Fruit fly (Drosophila melanogaster) whole organism, wandering third instar larva: Measurements from ENCODE around the gene CG14013.

Source experiments
- Abd-B ChIP-seq: fragments of >200 bp; optimal IDR thresholded peaks from 2 replicates; lab custom pipeline; 2017; ENCODE audit warnings: missing biosample characterization, missing genetic modification characterization
- CG32264 ChIP-seq: fragments of 200-800 bp; sonication (Bioruptor generic); optimal IDR thresholded peaks from 2 replicates; lab custom pipeline; 2016; ENCODE audit warnings: missing biosample characterization, missing genetic modification characterization
- CG9705 ChIP-seq: fragments of 200-800 bp; sonication (Bioruptor generic); optimal IDR thresholded peaks from 2 replicates; lab custom pipeline; 2018; ENCODE audit warnings: missing biosample characterization, mild to moderate bottlenecking, missing genetic modification characterization
- CrebA ChIP-seq: fragments of 200-800 bp; sonication (Bioruptor generic); optimal IDR thresholded peaks from 2 replicates; lab custom pipeline; 2016; ENCODE audit warnings: missing biosample characterization, mild to moderate bottlenecking, missing genetic modification characterization, borderline replicate concordance
- Dfd ChIP-seq: fragments of >200 bp; optimal IDR thresholded peaks from 2 replicates; lab custom pipeline; 2017; ENCODE audit warnings: missing biosample characterization, missing genetic modification characterization
- Dif ChIP-seq: fragments of 200-275, 200-300 bp; sonication (Bioruptor generic); optimal IDR thresholded peaks from 2 replicates; lab custom pipeline; 2018; ENCODE audit warnings: missing biosample characterization, missing genetic modification characterization; ENCODE audit not compliant: partially characterized antibody
- GATAd ChIP-seq: sonication (Bioruptor generic); optimal IDR thresholded peaks from 2 replicates; lab custom pipeline; 2016; ENCODE audit warnings: missing biosample characterization, missing genetic modification characterization
- HLH106 ChIP-seq: fragments of 200-800 bp; optimal IDR thresholded peaks from 3 replicates; lab custom pipeline; 2019; ENCODE audit warnings: missing biosample characterization, mild to moderate bottlenecking, missing genetic modification characterization, moderate library complexity
- Hnf4 ChIP-seq: fragments of 200-800 bp; sonication (Bioruptor generic); optimal IDR thresholded peaks from 2 replicates; lab custom pipeline; 2016; ENCODE audit warnings: missing biosample characterization, mild to moderate bottlenecking, missing genetic modification characterization
- Hr78 ChIP-seq: fragments of >200 bp; optimal IDR thresholded peaks from 2 replicates; lab custom pipeline; 2017; ENCODE audit warnings: missing biosample characterization, missing genetic modification characterization
- Hr83 ChIP-seq: fragments of 200-300 bp; sonication (Bioruptor generic); optimal IDR thresholded peaks from 2 replicates; lab custom pipeline; 2016; ENCODE audit warnings: missing biosample characterization, mild to moderate bottlenecking, missing genetic modification characterization, moderate library complexity; ENCODE audit not compliant: poor library complexity, severe bottlenecking
- Jra ChIP-seq: sonication (Bioruptor generic); optimal IDR thresholded peaks from 2 replicates; lab custom pipeline; 2016; ENCODE audit warnings: missing biosample characterization, missing genetic modification characterization
- Mio ChIP-seq: sonication (Bioruptor generic); optimal IDR thresholded peaks from 2 replicates; lab custom pipeline; 2016; ENCODE audit warnings: missing biosample characterization, missing genetic modification characterization
- Myc ChIP-seq: fragments of >200 bp; optimal IDR thresholded peaks from 2 replicates; lab custom pipeline; 2017
- N ChIP-seq: fragments of >200 bp; optimal IDR thresholded peaks from 2 replicates; lab custom pipeline; 2018; ENCODE audit warnings: missing biosample characterization, missing external identifiers, missing genetic modification characterization
- OdsH ChIP-seq: fragments of 200-800 bp; sonication (Bioruptor generic); optimal IDR thresholded peaks from 2 replicates; lab custom pipeline; 2016; ENCODE audit warnings: missing biosample characterization, mild to moderate bottlenecking, missing genetic modification characterization
- Rel ChIP-seq, 2 experiments: fragments of 200-800 bp; sonication (Bioruptor generic) in 1 of 2; optimal IDR thresholded peaks; 2 replicates in 1 of 2; 3 replicates in 1 of 2; lab custom pipeline; 2016 to 2019; ENCODE audit warnings: mild to moderate bottlenecking in 2 of 2, missing biosample characterization in 2 of 2, missing genetic modification characterization in 2 of 2, moderate library complexity in 1 of 2
- Sp1 ChIP-seq: fragments of 200-800 bp; sonication (Bioruptor generic); optimal IDR thresholded peaks from 3 replicates; lab custom pipeline; 2019; ENCODE audit warnings: missing biosample characterization, mild to moderate bottlenecking, missing genetic modification characterization, moderate library complexity
- Vsx2 ChIP-seq: fragments of 200-300, 225-300 bp; sonication (Bioruptor generic); optimal IDR thresholded peaks from 2 replicates; lab custom pipeline; 2018; ENCODE audit warnings: missing biosample characterization, missing genetic modification characterization; ENCODE audit not compliant: partially characterized antibody
- br ChIP-seq: fragments of 200-800 bp; sonication (Bioruptor generic); optimal IDR thresholded peaks from 2 replicates; lab custom pipeline; 2016; ENCODE audit warnings: missing biosample characterization, missing genetic modification characterization
- brk ChIP-seq: fragments of 200-800 bp; sonication (Bioruptor generic); optimal IDR thresholded peaks from 2 replicates; lab custom pipeline; 2016; ENCODE audit warnings: missing biosample characterization, mild to moderate bottlenecking, missing genetic modification characterization
- dl ChIP-seq, 2 experiments: fragments of 175-275, 200-275 bp in 1 of 2; fragments of 200-275 bp in 1 of 2; sonication (Bioruptor generic); optimal IDR thresholded peaks; lab custom pipeline; 2018; ENCODE audit warnings: mild to moderate bottlenecking in 2 of 2, missing biosample characterization in 2 of 2, missing genetic modification characterization in 2 of 2, moderate library complexity in 2 of 2; ENCODE audit not compliant: partially characterized antibody in 2 of 2, insufficient read depth in 1 of 2
- dmrt93B ChIP-seq: fragments of 200-800 bp; sonication (Bioruptor generic); optimal IDR thresholded peaks from 2 replicates; lab custom pipeline; 2018; ENCODE audit warnings: missing biosample characterization, mild to moderate bottlenecking, missing genetic modification characterization
- dsf ChIP-seq: sonication (Bioruptor generic); optimal IDR thresholded peaks from 2 replicates; lab custom pipeline; 2016; ENCODE audit warnings: missing biosample characterization, missing genetic modification characterization, borderline replicate concordance
- ey ChIP-seq: fragments of 200-800 bp; sonication (Bioruptor generic); optimal IDR thresholded peaks from 2 replicates; lab custom pipeline; 2016; ENCODE audit warnings: missing biosample characterization, missing genetic modification characterization
- foxo ChIP-seq, 2 experiments: fragments of 200-800 bp; sonication (Bioruptor generic); optimal IDR thresholded peaks; 2 replicates in 1 of 2; 3 replicates in 1 of 2; lab custom pipeline; 2016 to 2017; ENCODE audit warnings: missing biosample characterization in 2 of 2, missing genetic modification characterization in 2 of 2
- fru ChIP-seq: fragments of 200-800 bp; sonication (Bioruptor generic); optimal IDR thresholded peaks from 3 replicates; lab custom pipeline; 2016; ENCODE audit warnings: missing biosample characterization, mild to moderate bottlenecking, missing genetic modification characterization
- h ChIP-seq: fragments of 200-800 bp; sonication (Bioruptor generic); optimal IDR thresholded peaks from 3 replicates; lab custom pipeline; 2016; ENCODE audit warnings: missing biosample characterization, mild to moderate bottlenecking, missing genetic modification characterization
- jim ChIP-seq: fragments of 175-275, 200-325 bp; sonication (Bioruptor generic); optimal IDR thresholded peaks from 2 replicates; lab custom pipeline; 2016; ENCODE audit warnings: missing biosample characterization, mild to moderate bottlenecking, missing genetic modification characterization
- lola ChIP-seq: fragments of >200 bp; optimal IDR thresholded peaks from 2 replicates; lab custom pipeline; 2017; ENCODE audit warnings: missing biosample characterization, missing genetic modification characterization
- pan ChIP-seq: fragments of >200 bp; optimal IDR thresholded peaks from 2 replicates; lab custom pipeline; 2017
- psq ChIP-seq: fragments of 200-800 bp; sonication (Bioruptor generic); optimal IDR thresholded peaks from 3 replicates; lab custom pipeline; 2017; ENCODE audit warnings: missing biosample characterization, mild to moderate bottlenecking, missing genetic modification characterization, moderate library complexity
- rgr ChIP-seq: fragments of 200-800 bp; sonication (Bioruptor generic); optimal IDR thresholded peaks from 3 replicates; lab custom pipeline; 2016; ENCODE audit warnings: missing biosample characterization, mild to moderate bottlenecking, missing genetic modification characterization
- sage ChIP-seq: fragments of 200-800 bp; sonication (Bioruptor generic); optimal IDR thresholded peaks from 2 replicates; lab custom pipeline; 2016; ENCODE audit warnings: missing biosample characterization, mild to moderate bottlenecking, missing genetic modification characterization
- sv ChIP-seq: fragments of 200-800 bp; sonication (Bioruptor generic); optimal IDR thresholded peaks from 3 replicates; lab custom pipeline; 2016; ENCODE audit warnings: missing biosample characterization, missing genetic modification characterization
- tai ChIP-seq: sonication (Bioruptor generic); optimal IDR thresholded peaks from 2 replicates; lab custom pipeline; 2016; ENCODE audit warnings: missing biosample characterization, missing genetic modification characterization
- usp ChIP-seq: fragments of >200 bp; optimal IDR thresholded peaks from 2 replicates; lab custom pipeline; 2017; ENCODE audit warnings: missing biosample characterization, missing genetic modification characterization
- woc ChIP-seq: sonication (Bioruptor generic); optimal IDR thresholded peaks from 2 replicates; lab custom pipeline; 2016; ENCODE audit warnings: missing biosample characterization, mild to moderate bottlenecking, missing genetic modification characterization

Gene CG14013

dm6 chr2L:5523848-5524473, 29.7 kb downstream of the CG14013 start, which contains the start of the genes Vps52 and Elp4:
Gene Vps52 (minus strand): TSS chr2L:5523898.
Gene Elp4 (plus strand): TSS chr2L:5524139.
- TF ChIP-seq psq (GFP tag; lab: Kevin White, UChicago) (peak; percentile 72), foxo (GFP tag; optimal IDR thresholded peaks at IDR 0.05; lab: Kevin White, UChicago) (peak in 1 of 2 experiments; percentile 82), dl (GFP tag; optimal IDR thresholded peaks at IDR 0.05; lab: Kevin White, UChicago; ENCODE audit: insufficient read depth in 1 of 2, partially characterized antibody in 2 of 2) (no peak), dmrt93B (no peak), Vsx2 (GFP tag; lab: Kevin White, UChicago) (no peak), Jra (no peak), tai (GFP tag; lab: Kevin White, UChicago) (no peak), HLH106 (tag; lab: Kevin White, UChicago) (peak; percentile 82), fru (GFP tag; lab: Kevin White, UChicago) (no peak), Dif (GFP tag; lab: Kevin White, UChicago) (no peak), N (GFP tag; lab: Kevin White, UChicago) (no peak), Rel (GFP tag; optimal IDR thresholded peaks at IDR 0.05; lab: Kevin White, UChicago) (no peak), Rel (tag; optimal IDR thresholded peaks at IDR 0.05; lab: Kevin White, UChicago) (peak; percentile 31), woc (GFP tag; lab: Kevin White, UChicago) (no peak), OdsH (GFP tag; lab: Kevin White, UChicago) (peak; percentile 70), GATAd (no peak), br (GFP tag; lab: Kevin White, UChicago) (no peak), CrebA (no peak), Sp1 (peak; percentile 79), lola (no peak), jim (no peak), dsf (GFP tag; lab: Kevin White, UChicago) (no peak), Dfd (GFP tag; lab: Kevin White, UChicago) (no peak), Abd-B (GFP tag; lab: Kevin White, UChicago) (no peak), pan (lab: Kevin White, UChicago) (no peak), h (GFP tag; lab: Kevin White, UChicago) (no peak), Hr83 (GFP tag; lab: Kevin White, UChicago) (peak; percentile 1), CG9705 (GFP tag; lab: Kevin White, UChicago) (peak; percentile 51), ey (GFP tag; lab: Kevin White, UChicago) (peak; percentile 61), Myc (lab: Kevin White, UChicago) (peak; percentile 71), sage (GFP tag; lab: Kevin White, UChicago) (no peak), sv (GFP tag; lab: Kevin White, UChicago) (peak; percentile 65), Hnf4 (no peak), Hr78 (GFP tag; lab: Kevin White, UChicago) (no peak), Mio (GFP tag; lab: Kevin White, UChicago) (no peak), brk (GFP tag; lab: Kevin White, UChicago) (no peak), usp (GFP tag; lab: Kevin White, UChicago) (no peak), CG32264 (GFP tag; lab: Kevin White, UChicago) (no peak), rgr (GFP tag; lab: Kevin White, UChicago) (peak; percentile 84)

dm6 chr2L:5520757-5521156, 32.9 kb downstream of the CG14013 start:
- TF ChIP-seq foxo (GFP tag; optimal IDR thresholded peaks at IDR 0.05; lab: Kevin White, UChicago) (peak in 1 of 2 experiments; percentile 18), Dif (GFP tag; lab: Kevin White, UChicago) (no peak), rgr (GFP tag; lab: Kevin White, UChicago) (peak; percentile 7)
